Worm (Caenorhabditis elegans): ENCODE measurements around the gene srt-47.

Gene srt-47

ce11 chrIV:15028386-15028785, 24.8 kb downstream of the srt-47 start:
- no peak for TF ChIP-seq nhr-10 (tag; optimal IDR thresholded peaks at IDR 0.05)
- TF ChIP-seq nhr-111 (GFP tag; optimal IDR thresholded peaks at IDR 0.05), result no peak
- no peak for TF ChIP-seq php-3 (GFP tag; IDR thresholded peaks at IDR 0.05)
- TF ChIP-seq vab-7 (GFP tag; IDR thresholded peaks at IDR 0.05), result no peak
- TF ChIP-seq madf-5 (GFP tag; IDR thresholded peaks at IDR 0.05), result no peak
- TF ChIP-seq set-16 (GFP tag; IDR thresholded peaks at IDR 0.05), result peak; percentile 64
- no peak for TF ChIP-seq unc-39 (tag; optimal IDR thresholded peaks at IDR 0.05)
- TF ChIP-seq zip-11 (GFP tag; IDR thresholded peaks at IDR 0.05), result no peak

- no peak for TF ChIP-seq ceh-44 (GFP tag; IDR thresholded peaks at IDR 0.05)
- no peak for TF ChIP-seq nhr-42 (GFP tag; IDR thresholded peaks at IDR 0.05)
- no peak for TF ChIP-seq lir-3 (tag; optimal IDR thresholded peaks at IDR 0.05)
- no peak for TF ChIP-seq ceh-62 (tag; optimal IDR thresholded peaks at IDR 0.05)
- TF ChIP-seq cey-2 (tag; optimal IDR thresholded peaks at IDR 0.05; ENCODE audit: borderline replicate concordance, insufficient read depth), result no peak
- TF ChIP-seq lin-39 (tag; optimal IDR thresholded peaks at IDR 0.05), result no peak
- no peak for TF ChIP-seq attf-4 (tag; optimal IDR thresholded peaks at IDR 0.05)
Observed at ce11 chrIV:15027884-15028283, 25.3 kb downstream of the srt-47 start.

DNA sequence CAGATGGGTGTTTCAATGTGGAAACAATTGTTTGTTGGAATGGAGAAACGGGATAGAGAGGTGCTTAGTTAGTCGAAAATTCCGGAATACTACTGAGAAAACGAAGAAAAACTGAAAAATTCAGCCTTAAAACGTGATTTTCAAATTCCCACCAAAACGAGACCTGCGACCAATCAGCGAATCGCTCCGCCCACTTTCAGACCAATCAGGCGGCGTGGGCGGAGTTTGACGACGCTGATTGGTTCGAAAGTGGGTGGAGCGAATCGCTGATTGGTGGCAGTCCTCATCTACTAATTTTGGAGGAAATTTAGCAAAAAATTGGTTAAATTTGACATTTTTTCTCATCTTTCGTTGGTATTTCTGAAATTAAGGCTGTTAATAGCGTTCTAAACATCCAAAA, 25.8 kb downstream of the srt-47 start:
- TF ChIP-seq spr-1 (tag; optimal IDR thresholded peaks at IDR 0.05) (no peak), tag-97 (GFP tag; IDR thresholded peaks at IDR 0.05) (no peak), Y75B8A.6 (GFP tag; IDR thresholded peaks at IDR 0.05) (no peak), arid-1 (GFP tag; conservative IDR thresholded peaks at IDR 0.05) (no peak)

DNA sequence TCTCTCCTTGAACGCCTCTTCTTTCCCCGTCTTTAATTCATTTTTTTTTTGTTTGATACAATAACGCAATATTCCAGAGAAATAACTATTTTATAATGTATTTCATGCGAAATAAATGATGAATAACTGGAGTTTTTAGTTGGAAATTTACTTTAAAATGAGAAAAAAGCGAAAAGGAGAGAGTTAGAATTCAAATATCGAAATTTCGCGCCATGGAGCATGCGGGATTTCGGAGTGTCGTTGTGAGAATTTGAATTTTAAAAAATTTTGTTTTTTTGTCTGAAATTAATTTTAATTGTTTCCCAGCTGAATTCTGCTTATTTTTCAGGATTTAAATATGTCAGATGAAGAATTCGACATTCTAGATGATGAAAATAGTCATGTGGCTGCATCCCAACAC, 27.8 kb downstream of the srt-47 start, which contains the start of gene fcd-2:
Gene fcd-2 (plus strand): TSS at position 327 of the 400 bp plus-strand sequence.
- TF ChIP-seq egl-27 (tag; optimal IDR thresholded peaks at IDR 0.05) (no peak), Y48G9A.11 (GFP tag; IDR thresholded peaks at IDR 0.05) (peak; percentile 94), pha-4 (GFP tag; IDR thresholded peaks at IDR 0.05) (0 out of 2 replicates have a peak, but pooled peaks have one; percentile 28), pha-4 (tag; optimal IDR thresholded peaks at IDR 0.05) (no peak), rbr-2 (tag; optimal IDR thresholded peaks at IDR 0.05) (no peak), R02D3.7 (tag; optimal IDR thresholded peaks at IDR 0.05) (no peak), dve-1 (tag; optimal IDR thresholded peaks at IDR 0.05; ENCODE audit: insufficient read depth) (peak; percentile 23), mdl-1 (tag; optimal IDR thresholded peaks at IDR 0.05) (no peak), daf-16 (GFP tag; optimal IDR thresholded peaks at IDR 0.05) (no peak), daf-16 (tag; optimal IDR thresholded peaks at IDR 0.05) (peak; percentile 6), aha-1 (tag) (peak; percentile 59), saeg-2 (GFP tag; IDR thresholded peaks at IDR 0.05) (no peak), ceh-32 (tag; optimal IDR thresholded peaks at IDR 0.05; ENCODE audit: poor library complexity) (no peak), mes-2 (tag; optimal IDR thresholded peaks at IDR 0.05; ENCODE audit: poor library complexity, severe bottlenecking) (peak; percentile 52), ctbp-1 (GFP tag; IDR thresholded peaks at IDR 0.05) (0 out of 2 replicates have a peak, but pooled peaks have one; percentile 20), mep-1 (tag; optimal IDR thresholded peaks at IDR 0.05) (peak; percentile 52), lsy-2 (tag; optimal IDR thresholded peaks at IDR 0.05) (peak; percentile 56 to 69), Y5F2A.4 (GFP tag; optimal IDR thresholded peaks at IDR 0.05) (no peak), dpl-1 (GFP tag; optimal IDR thresholded peaks at IDR 0.05) (peak; percentile 89), lin-38 (GFP tag; IDR thresholded peaks at IDR 0.05) (peak; percentile 46), unc-130 (GFP tag; optimal IDR thresholded peaks at IDR 0.05) (no peak), ztf-7 (tag; optimal IDR thresholded peaks at IDR 0.05) (peak; percentile 24)

Measured in whole organism, L4 larva.